Worm (Caenorhabditis elegans) whole organism, L2 larva: ENCODE measurements around the gene C17H12.6.

ENCODE experiments used
- R02D3.7 ChIP-seq: fragments of 150-350 bp; optimal IDR thresholded peaks from 2 replicates; lab custom pipeline; 2014; ENCODE audit warnings: missing biosample characterization, missing genetic modification characterization
- Y55F3AM.14 ChIP-seq: fragments of 200-800 bp; sonication (Bioruptor generic); optimal IDR thresholded peaks from 2 replicates; lab custom pipeline; 2018; ENCODE audit warnings: mild to moderate bottlenecking, missing genetic modification characterization, missing compliant biosample characterization
- elt-3 ChIP-seq: sonication (generic microtip); optimal IDR thresholded peaks from 2 replicates; lab custom pipeline; 2017; ENCODE audit warnings: missing biosample characterization, missing genetic modification characterization
- lin-13 ChIP-seq: fragments of 150-350 bp; optimal IDR thresholded peaks from 2 replicates; lab custom pipeline; 2014; ENCODE audit warnings: missing biosample characterization, missing genetic modification reagents, missing genetic modification characterization
- mdl-1 ChIP-seq, 2 experiments: fragments of 150-350 bp in 1 of 2; sonication (generic microtip) in 1 of 2; optimal IDR thresholded peaks; 2 replicates each; lab custom pipeline; 2017; ENCODE audit warnings: missing biosample characterization in 2 of 2, missing genetic modification characterization in 2 of 2
- snpc-4 ChIP-seq: fragments of 150-350 bp; optimal IDR thresholded peaks from 2 replicates; lab custom pipeline; 2014; ENCODE audit warnings: missing biosample characterization, missing genetic modification characterization

ce11 chrIV:6839091-6839522 is 16.8 kb upstream of the C17H12.6 start:
- no peak for TF ChIP-seq snpc-4 (tag; lab: Kevin White, UChicago)
- TF ChIP-seq mdl-1 (tag; optimal IDR thresholded peaks at IDR 0.05; lab: Kevin White, UChicago), result peak; percentile 62 to 81
- TF ChIP-seq elt-3 (tag; lab: Kevin White, UChicago), result no peak
- TF ChIP-seq lin-13 (GFP tag; lab: Kevin White, UChicago), result peak; percentile 72
- peak; percentile 82 for TF ChIP-seq Y55F3AM.14 (GFP tag; lab: Kevin White, UChicago)
- no peak for TF ChIP-seq R02D3.7 (tag; lab: Kevin White, UChicago)
